Fruit fly (Drosophila melanogaster): ENCODE measurements around the gene CG5645.

- TF ChIP-seq h (optimal IDR thresholded peaks at IDR 0.05) (no peak), psq (optimal IDR thresholded peaks at IDR 0.05) (no peak), ttk (optimal IDR thresholded peaks at IDR 0.05) (no peak), insv (optimal IDR thresholded peaks at IDR 0.05) (no peak)
Observed at dm6 chr3L:12122891-12123290, 13.6 kb downstream of the CG5645 start.

All from Kc167 (cell line).